Fruit fly (Drosophila melanogaster) whole organism, embryonic: ENCODE results near the gene CG13833.

ENCODE experiments used
- Aef1 ChIP-seq: fragments of 200-800 bp; sonication (Bioruptor generic); IDR thresholded peaks from 3 replicates; pipeline ENCODE4 v1.3.6; 2022; ENCODE audit warnings: missing biosample characterization, missing genetic modification characterization
- CG12236 ChIP-seq: fragments of 200-800 bp; sonication (Bioruptor generic); optimal IDR thresholded peaks from 2 replicates; lab custom pipeline; 2016; ENCODE audit warnings: missing biosample characterization, missing genetic modification characterization
- CG17612 ChIP-seq: fragments of 200-800 bp; sonication (Bioruptor generic); IDR thresholded peaks from 2 replicates; pipeline ENCODE4 v1.3.6; 2022; ENCODE audit warnings: missing biosample characterization, missing genetic modification characterization
- CG2116 ChIP-seq: fragments of 200-800 bp; sonication (Bioruptor generic); optimal IDR thresholded peaks from 3 replicates; lab custom pipeline; 2018; ENCODE audit warnings: missing biosample characterization, mild to moderate bottlenecking, missing genetic modification characterization
- Chrac-16 ChIP-seq: fragments of 200-800 bp; sonication (Bioruptor generic); optimal IDR thresholded peaks from 3 replicates; lab custom pipeline; 2016; ENCODE audit warnings: missing biosample characterization, missing genetic modification characterization
- Dp ChIP-seq: fragments of 200-800 bp; sonication (Bioruptor generic); optimal IDR thresholded peaks from 2 replicates; lab custom pipeline; 2018; ENCODE audit warnings: missing biosample characterization, mild to moderate bottlenecking, missing genetic modification characterization, moderate library complexity
- abd-A ChIP-seq: fragments of 200-800 bp; sonication (Bioruptor generic); optimal IDR thresholded peaks from 3 replicates; lab custom pipeline; 2019; ENCODE audit warnings: missing biosample characterization, mild to moderate bottlenecking, missing genetic modification characterization, moderate library complexity
- bsh ChIP-seq, 2 experiments: fragments of 200-800 bp; sonication (Bioruptor generic); optimal IDR thresholded peaks; 2 replicates each; lab custom pipeline; 2017 to 2018; ENCODE audit warnings: mild to moderate bottlenecking in 2 of 2, missing biosample characterization in 2 of 2, missing genetic modification characterization in 2 of 2, moderate library complexity in 1 of 2
- corto ChIP-seq: fragments of 200-800 bp; sonication (Bioruptor generic); optimal IDR thresholded peaks from 2 replicates; lab custom pipeline; 2016; ENCODE audit warnings: missing biosample characterization, mild to moderate bottlenecking, missing genetic modification characterization, moderate library complexity
- fru ChIP-seq: fragments of >200 bp; optimal IDR thresholded peaks from 2 replicates; lab custom pipeline; 2017
- pb ChIP-seq: fragments of 200-800 bp; sonication (Bioruptor generic); optimal IDR thresholded peaks from 3 replicates; lab custom pipeline; 2016; ENCODE audit warnings: missing biosample characterization, missing genetic modification characterization
- pnt ChIP-seq: fragments of 200-800 bp; sonication (Bioruptor generic); optimal IDR thresholded peaks from 3 replicates; lab custom pipeline; 2016; ENCODE audit warnings: missing biosample characterization, missing genetic modification characterization

- TF ChIP-seq corto (GFP tag; lab: Kevin White, UChicago) (no peak), fru (lab: Kevin White, UChicago) (no peak), Dp (GFP tag; lab: Kevin White, UChicago) (peak; percentile 84), pnt (GFP tag; lab: Kevin White, UChicago) (no peak), Aef1 (GFP tag; lab: Robert Waterston, UW) (peak; percentile 30; the same call in 2 of the 3 replicates), pb (GFP tag; lab: Kevin White, UChicago) (peak; percentile 79), Chrac-16 (GFP tag; lab: Kevin White, UChicago) (peak; percentile 15), abd-A (tag; lab: Kevin White, UChicago) (no peak), bsh (GFP tag; optimal IDR thresholded peaks at IDR 0.05; lab: Kevin White, UChicago) (peak in 1 of 2 experiments; percentile 64), CG12236 (GFP tag; lab: Kevin White, UChicago) (peak; percentile 81), CG2116 (GFP tag; lab: Kevin White, UChicago) (peak; percentile 84), CG17612 (GFP tag; lab: Robert Waterston, UW) (0 out of 2 replicates have a peak, but pooled peaks have one; percentile 12)
These were observed 18.6 kb upstream of the CG13833 start, which contains the start of gene p53 for dm6 chr3R:23053936-23054335.
